Fruit fly (Drosophila melanogaster): ENCODE measurements around the gene bocks.

The bocks gene

dm6 chr3R:9563240-9563992, 27.4 kb downstream of the bocks start, which contains the start of the genes CG9393 and Vps45 (continued):
- no peak for TF ChIP-seq abd-A (tag; optimal IDR thresholded peaks at IDR 0.05)
- no peak for TF ChIP-seq zf30C (GFP tag; optimal IDR thresholded peaks at IDR 0.05)
- TF ChIP-seq CG10274 (GFP tag; optimal IDR thresholded peaks at IDR 0.05) = no peak
- peak; percentile 92 for TF ChIP-seq bbx (GFP tag; IDR thresholded peaks at IDR 0.05; ENCODE audit: partially characterized antibody)
- peak; percentile 89; the same call in 3 of the 4 replicates for TF ChIP-seq chinmo (GFP tag; IDR thresholded peaks at IDR 0.05; ENCODE audit: partially characterized antibody)
- no peak for TF ChIP-seq D19B (GFP tag; optimal IDR thresholded peaks at IDR 0.05)
- peak; percentile 80 for TF ChIP-seq Max (GFP tag; optimal IDR thresholded peaks at IDR 0.05)
- peak; percentile 28 to 82 for TF ChIP-seq crp (GFP tag; optimal IDR thresholded peaks at IDR 0.05)
- TF ChIP-seq CG14014 (GFP tag; IDR thresholded peaks at IDR 0.05) = no peak; the same call in 1 of the 2 replicates
- TF ChIP-seq hbn (GFP tag; IDR thresholded peaks at IDR 0.05; ENCODE audit: partially characterized antibody) = peak; percentile 92
- TF ChIP-seq nom (GFP tag; optimal IDR thresholded peaks at IDR 0.05) = no peak
- peak; percentile 5 for TF ChIP-seq CG6683 (GFP tag; optimal IDR thresholded peaks at IDR 0.05)
- no peak for TF ChIP-seq CG4282 (GFP tag; optimal IDR thresholded peaks at IDR 0.05)
- TF ChIP-seq Kr (GFP tag; optimal IDR thresholded peaks at IDR 0.05) = no peak
- TF ChIP-seq CG12391 (tag; optimal IDR thresholded peaks at IDR 0.05) = peak; percentile 80
- TF ChIP-seq pfk (GFP tag; optimal IDR thresholded peaks at IDR 0.05) = no peak
- no peak for TF ChIP-seq Meics (GFP tag; optimal IDR thresholded peaks at IDR 0.05)
- no peak for TF ChIP-seq p53 (GFP tag; optimal IDR thresholded peaks at IDR 0.05)
- peak; percentile 45 for TF ChIP-seq CG1647 (GFP tag; optimal IDR thresholded peaks at IDR 0.05)
- peak; percentile 71 for TF ChIP-seq fu2 (GFP tag; optimal IDR thresholded peaks at IDR 0.05)
- peak; percentile 49 for TF ChIP-seq nerfin-1 (tag; optimal IDR thresholded peaks at IDR 0.05)
- peak; percentile 27 for TF ChIP-seq gfzf (GFP tag; optimal IDR thresholded peaks at IDR 0.05)
- no peak; the same call in 1 of the 2 replicates for TF ChIP-seq CG14667 (GFP tag; IDR thresholded peaks at IDR 0.05)
- TF ChIP-seq CG6791 (GFP tag; IDR thresholded peaks at IDR 0.05; ENCODE audit: partially characterized antibody) = peak; percentile 91
- peak; percentile 3 for TF ChIP-seq CG16815 (GFP tag; optimal IDR thresholded peaks at IDR 0.05)
- TF ChIP-seq CG4424 (GFP tag; optimal IDR thresholded peaks at IDR 0.05) = peak; percentile 66
- TF ChIP-seq MTF-1 (GFP tag; optimal IDR thresholded peaks at IDR 0.05; ENCODE audit: borderline replicate concordance) = no peak
- TF ChIP-seq zen (tag; optimal IDR thresholded peaks at IDR 0.05) = peak; percentile 51
- peak; percentile 42 for TF ChIP-seq CG9437 (GFP tag; optimal IDR thresholded peaks at IDR 0.05)
- peak; percentile 22 for TF ChIP-seq CTCF (GFP tag; optimal IDR thresholded peaks at IDR 0.05)
- no peak for TF ChIP-seq bigmax (GFP tag; optimal IDR thresholded peaks at IDR 0.05)
- peak; percentile 38 to 57 for TF ChIP-seq chif (GFP tag; optimal IDR thresholded peaks at IDR 0.05)
- peak; percentile 54 for TF ChIP-seq Camta (GFP tag; optimal IDR thresholded peaks at IDR 0.05)
- no peak for TF ChIP-seq Trl (optimal IDR thresholded peaks at IDR 0.05)
- peak; percentile 64 for TF ChIP-seq Trl (GFP tag; optimal IDR thresholded peaks at IDR 0.05)
- TF ChIP-seq CG5953 (GFP tag; IDR thresholded peaks at IDR 0.05) = no peak
- TF ChIP-seq row (GFP tag; IDR thresholded peaks at IDR 0.05) = peak; percentile 89
- TF ChIP-seq sug (tag; optimal IDR thresholded peaks at IDR 0.05) = peak; percentile 83
- TF ChIP-seq MESR4 (GFP tag; optimal IDR thresholded peaks at IDR 0.05) = peak; percentile 34
- TF ChIP-seq CG17359 (tag; optimal IDR thresholded peaks at IDR 0.05) = peak; percentile 41
- peak; percentile 12 for TF ChIP-seq CG9876 (GFP tag; optimal IDR thresholded peaks at IDR 0.05)
- peak; percentile 94 for TF ChIP-seq Scr (GFP tag; IDR thresholded peaks at IDR 0.05; ENCODE audit: partially characterized antibody)
- peak; percentile 95 for TF ChIP-seq Dll (GFP tag; IDR thresholded peaks at IDR 0.05; ENCODE audit: partially characterized antibody)
- TF ChIP-seq CG6254 (GFP tag; optimal IDR thresholded peaks at IDR 0.05) = no peak
- TF ChIP-seq Nf-YC (tag; optimal IDR thresholded peaks at IDR 0.05) = peak; percentile 64
- peak; percentile 74 for TF ChIP-seq CG13424 (tag; optimal IDR thresholded peaks at IDR 0.05)
- no peak for TF ChIP-seq CkIIα-i1 (GFP tag; IDR thresholded peaks at IDR 0.05)
- 0 out of 2 replicates have a peak, but pooled peaks have one; percentile 23 for TF ChIP-seq Rx (GFP tag; IDR thresholded peaks at IDR 0.05)
- no peak for TF ChIP-seq CG2199 (GFP tag; IDR thresholded peaks at IDR 0.05)

Data from whole organism, embryonic.